Fruit fly (Drosophila melanogaster) whole organism, embryonic: ENCODE measurements around the gene Cyp4ac2.

ENCODE experiments used
- Ada2b ChIP-seq: fragments of 200-800 bp; sonication (Bioruptor generic); IDR thresholded peaks from 2 replicates; pipeline ENCODE4 v1.3.6; 2022; ENCODE audit warnings: missing biosample characterization, missing genetic modification characterization
- Atf3 ChIP-seq: fragments of 200-800 bp; sonication (Bioruptor generic); optimal IDR thresholded peaks from 3 replicates; lab custom pipeline; 2016; ENCODE audit warnings: missing biosample characterization, missing genetic modification characterization
- CG1024 ChIP-seq: fragments of 200-800 bp; sonication (Bioruptor generic); IDR thresholded peaks from 2 replicates; pipeline ENCODE4 v1.3.6; 2022; ENCODE audit warnings: missing biosample characterization, missing genetic modification characterization
- CG10267 ChIP-seq: fragments of 200-800 bp; sonication (Bioruptor generic); optimal IDR thresholded peaks from 2 replicates; lab custom pipeline; 2018; ENCODE audit warnings: missing biosample characterization, mild to moderate bottlenecking, missing genetic modification characterization, moderate library complexity
- CG13424 ChIP-seq: fragments of 200-800 bp; sonication (Bioruptor generic); optimal IDR thresholded peaks from 2 replicates; lab custom pipeline; 2019; ENCODE audit warnings: missing biosample characterization, mild to moderate bottlenecking, missing genetic modification characterization, moderate library complexity
- CG14860 ChIP-seq: fragments of 200-800 bp; sonication (Bioruptor generic); IDR thresholded peaks from 3 replicates; pipeline ENCODE4 v1.3.6; 2022; ENCODE audit warnings: missing biosample characterization, missing genetic modification characterization; ENCODE audit not compliant: partially characterized antibody
- CG14965 ChIP-seq: fragments of 200-800 bp; sonication (Bioruptor generic); optimal IDR thresholded peaks from 2 replicates; lab custom pipeline; 2016; ENCODE audit warnings: missing biosample characterization, missing genetic modification characterization, borderline replicate concordance
- CG1603 ChIP-seq: fragments of 200-800 bp; sonication (Bioruptor generic); optimal IDR thresholded peaks from 2 replicates; lab custom pipeline; 2019; ENCODE audit warnings: missing biosample characterization, mild to moderate bottlenecking, missing genetic modification characterization, moderate library complexity
- CG1647 ChIP-seq: fragments of 200-800 bp; sonication (Bioruptor generic); optimal IDR thresholded peaks from 3 replicates; lab custom pipeline; 2016; ENCODE audit warnings: missing biosample characterization, missing genetic modification characterization
- CG18262 ChIP-seq: fragments of 200-800 bp; optimal IDR thresholded peaks from 3 replicates; lab custom pipeline; 2019; ENCODE audit warnings: missing biosample characterization, mild to moderate bottlenecking, missing genetic modification characterization, moderate library complexity
- CG2120 ChIP-seq: fragments of 200-800 bp; sonication (Bioruptor generic); optimal IDR thresholded peaks from 3 replicates; lab custom pipeline; 2016; ENCODE audit warnings: missing biosample characterization, missing genetic modification characterization
- CG2129 ChIP-seq: fragments of 200-800 bp; sonication (Bioruptor generic); IDR thresholded peaks from 2 replicates; pipeline ENCODE4 v1.3.6; 2022; ENCODE audit warnings: missing biosample characterization, missing genetic modification characterization; ENCODE audit not compliant: partially characterized antibody
- CG3407 ChIP-seq: fragments of 200-800 bp; sonication (Bioruptor generic); optimal IDR thresholded peaks from 2 replicates; lab custom pipeline; 2018; ENCODE audit warnings: missing biosample characterization, mild to moderate bottlenecking, missing genetic modification characterization
- CG4820 ChIP-seq: fragments of 200-800 bp; sonication (Bioruptor generic); optimal IDR thresholded peaks from 3 replicates; lab custom pipeline; 2016; ENCODE audit warnings: missing biosample characterization, missing genetic modification characterization
- CG6689 ChIP-seq: fragments of 200-800 bp; sonication (Bioruptor generic); IDR thresholded peaks from 2 replicates; pipeline ENCODE4 v1.3.6; 2022; ENCODE audit warnings: missing biosample characterization, missing genetic modification characterization
- CG7271 ChIP-seq: fragments of 200-800 bp; sonication (Bioruptor generic); optimal IDR thresholded peaks from 2 replicates; lab custom pipeline; 2018; ENCODE audit warnings: missing biosample characterization, mild to moderate bottlenecking, missing genetic modification characterization, moderate library complexity
- CG7556 ChIP-seq: fragments of 200-800 bp; sonication (Bioruptor generic); optimal IDR thresholded peaks from 2 replicates; lab custom pipeline; 2017; ENCODE audit warnings: missing biosample characterization, mild to moderate bottlenecking, missing genetic modification characterization
- CG7839 ChIP-seq: fragments of 200-800 bp; sonication (Bioruptor generic); optimal IDR thresholded peaks from 3 replicates; lab custom pipeline; 2018; ENCODE audit warnings: missing biosample characterization, mild to moderate bottlenecking, missing genetic modification characterization, moderate library complexity
- CTCF ChIP-seq: fragments of 200-800 bp; sonication (Bioruptor generic); optimal IDR thresholded peaks from 2 replicates; lab custom pipeline; 2017; ENCODE audit warnings: missing biosample characterization, mild to moderate bottlenecking, missing genetic modification characterization, moderate library complexity
- Dfd ChIP-seq, 2 experiments: fragments of >200 bp; optimal IDR thresholded peaks; 2 replicates each; lab custom pipeline; 2017; ENCODE audit warnings: missing biosample characterization in 2 of 2, missing genetic modification characterization in 2 of 2
- Dip2 ChIP-seq: fragments of 200-800 bp; sonication (Bioruptor generic); IDR thresholded peaks from 2 replicates; pipeline ENCODE4 v1.3.6; 2022; ENCODE audit warnings: missing biosample characterization, missing genetic modification characterization
- Gsc ChIP-seq: fragments of 200-800 bp; sonication (Bioruptor generic); IDR thresholded peaks from 2 replicates; pipeline ENCODE4 v1.3.6; 2022; ENCODE audit warnings: missing biosample characterization, missing genetic modification characterization
- Gug ChIP-seq: fragments of 200-800 bp; sonication (Bioruptor generic); IDR thresholded peaks from 4 replicates; pipeline ENCODE4 v1.3.6; 2022; ENCODE audit warnings: missing biosample characterization, missing genetic modification characterization
- H15 ChIP-seq: fragments of 200-800 bp; sonication (Bioruptor generic); IDR thresholded peaks from 3 replicates; pipeline ENCODE4 v1.3.6; 2022; ENCODE audit warnings: missing biosample characterization, missing genetic modification characterization
- H2.0 ChIP-seq: fragments of 200-800 bp; sonication (Bioruptor generic); IDR thresholded peaks from 2 replicates; pipeline ENCODE4 v1.3.6; 2022; ENCODE audit warnings: missing biosample characterization, missing genetic modification characterization
- HLH3B ChIP-seq: fragments of 200-800 bp; sonication (Bioruptor generic); IDR thresholded peaks from 2 replicates; pipeline ENCODE4 v1.3.6; 2022; ENCODE audit warnings: missing biosample characterization, missing genetic modification characterization
- HmgZ ChIP-seq: fragments of 200-800 bp; sonication (Bioruptor generic); optimal IDR thresholded peaks from 2 replicates; lab custom pipeline; 2018; ENCODE audit warnings: missing biosample characterization, mild to moderate bottlenecking, missing genetic modification characterization
- Optix ChIP-seq: fragments of 200-800 bp; sonication (Bioruptor generic); IDR thresholded peaks from 3 replicates; pipeline ENCODE4 v1.3.6; 2022; ENCODE audit warnings: missing biosample characterization, missing genetic modification characterization
- Poxn ChIP-seq: fragments of 200-800 bp; sonication (Bioruptor generic); IDR thresholded peaks from 2 replicates; pipeline ENCODE4 v1.3.6; 2022; ENCODE audit warnings: missing biosample characterization, missing genetic modification characterization
- Sox100B ChIP-seq: fragments of 200-800 bp; sonication (Bioruptor generic); optimal IDR thresholded peaks from 3 replicates; lab custom pipeline; 2018; ENCODE audit warnings: missing biosample characterization, mild to moderate bottlenecking, missing genetic modification characterization
- Xbp1 ChIP-seq: fragments of 200-800 bp; sonication (Bioruptor generic); optimal IDR thresholded peaks from 3 replicates; lab custom pipeline; 2016; ENCODE audit warnings: missing biosample characterization, mild to moderate bottlenecking, missing genetic modification characterization
- ab ChIP-seq: fragments of 200-800 bp; sonication (Bioruptor generic); optimal IDR thresholded peaks from 2 replicates; lab custom pipeline; 2016; ENCODE audit warnings: missing biosample characterization, missing genetic modification characterization
- ara ChIP-seq: fragments of 200-800 bp; sonication (Bioruptor generic); IDR thresholded peaks from 2 replicates; pipeline ENCODE4 v1.3.6; 2022; ENCODE audit warnings: missing biosample characterization, missing genetic modification characterization
- ato ChIP-seq: fragments of 200-800 bp; sonication (Bioruptor generic); IDR thresholded peaks from 2 replicates; pipeline ENCODE4 v1.3.6; 2022; ENCODE audit warnings: missing biosample characterization, missing genetic modification characterization; ENCODE audit not compliant: partially characterized antibody
- bcd ChIP-seq: fragments of 200-800 bp; sonication (Bioruptor generic); optimal IDR thresholded peaks from 2 replicates; lab custom pipeline; 2017; ENCODE audit warnings: missing biosample characterization, mild to moderate bottlenecking, missing genetic modification characterization
- cad ChIP-seq: fragments of >200 bp; optimal IDR thresholded peaks from 2 replicates; lab custom pipeline; 2017; ENCODE audit warnings: missing biosample characterization, missing genetic modification characterization
- chinmo ChIP-seq: fragments of 200-800 bp; sonication (Bioruptor generic); IDR thresholded peaks from 4 replicates; pipeline ENCODE4 v1.3.6; 2022; ENCODE audit warnings: missing biosample characterization, missing genetic modification characterization; ENCODE audit not compliant: partially characterized antibody
- dimm ChIP-seq: fragments of 200-800 bp; sonication (Bioruptor generic); IDR thresholded peaks from 2 replicates; pipeline ENCODE4 v1.3.6; 2022; ENCODE audit warnings: missing biosample characterization, missing genetic modification characterization
- fru ChIP-seq: fragments of >200 bp; optimal IDR thresholded peaks from 2 replicates; lab custom pipeline; 2017
- kah ChIP-seq: fragments of 200-800 bp; sonication (Bioruptor generic); optimal IDR thresholded peaks from 2 replicates; lab custom pipeline; 2018; ENCODE audit warnings: missing biosample characterization, mild to moderate bottlenecking, missing genetic modification characterization
- lab ChIP-seq: fragments of 200-800 bp; sonication (Bioruptor generic); optimal IDR thresholded peaks from 3 replicates; lab custom pipeline; 2017; ENCODE audit warnings: missing biosample characterization, missing genetic modification characterization, mild to moderate bottlenecking, moderate library complexity, missing genetic modification reagents
- lilli ChIP-seq: fragments of 200-800 bp; sonication (Bioruptor generic); optimal IDR thresholded peaks from 3 replicates; lab custom pipeline; 2016; ENCODE audit warnings: missing biosample characterization, missing genetic modification characterization
- luna ChIP-seq: fragments of 200-800 bp; sonication (Bioruptor generic); optimal IDR thresholded peaks from 2 replicates; lab custom pipeline; 2016; ENCODE audit warnings: missing biosample characterization, missing genetic modification characterization
- nom ChIP-seq: fragments of 200-800 bp; sonication (Bioruptor generic); optimal IDR thresholded peaks from 2 replicates; lab custom pipeline; 2017; ENCODE audit warnings: missing biosample characterization, missing genetic modification characterization, mild to moderate bottlenecking, moderate library complexity, missing genetic modification reagents
- peb ChIP-seq: fragments of 200-800 bp; sonication (Bioruptor generic); IDR thresholded peaks from 2 replicates; pipeline ENCODE4 v1.3.6; 2022; ENCODE audit warnings: missing biosample characterization, missing genetic modification characterization
- sd ChIP-seq: fragments of 200-800 bp; sonication (Bioruptor generic); optimal IDR thresholded peaks from 3 replicates; lab custom pipeline; 2018; ENCODE audit warnings: missing biosample characterization, mild to moderate bottlenecking, missing genetic modification characterization, moderate library complexity
- sima ChIP-seq: fragments of 200-800 bp; sonication (Bioruptor generic); optimal IDR thresholded peaks from 2 replicates; lab custom pipeline; 2016; ENCODE audit warnings: missing biosample characterization, missing genetic modification characterization
- stc ChIP-seq: fragments of 200-800 bp; sonication (Bioruptor generic); IDR thresholded peaks from 2 replicates; pipeline ENCODE4 v1.3.6; 2022; ENCODE audit warnings: missing biosample characterization, missing genetic modification characterization
- sug ChIP-seq: fragments of 200-800 bp; optimal IDR thresholded peaks from 2 replicates; lab custom pipeline; 2019; ENCODE audit warnings: missing biosample characterization, mild to moderate bottlenecking, missing genetic modification characterization, moderate library complexity
- tx ChIP-seq: fragments of 200-800 bp; sonication (Bioruptor generic); optimal IDR thresholded peaks from 2 replicates; lab custom pipeline; 2016; ENCODE audit warnings: missing biosample characterization, missing genetic modification characterization
- wdn ChIP-seq: fragments of 200-800 bp; sonication (Bioruptor generic); IDR thresholded peaks from 2 replicates; pipeline ENCODE4 v1.3.6; 2022; ENCODE audit warnings: missing biosample characterization, missing genetic modification characterization

The Cyp4ac2 gene

dm6 chr2L:5298978-5299627 lies 32.9 kb downstream of the Cyp4ac2 start (continued):
- TF ChIP-seq CG1024 (GFP tag; lab: Robert Waterston, UW) (peak; percentile 63), luna (GFP tag; lab: Kevin White, UChicago) (no peak), HLH3B (GFP tag; lab: Robert Waterston, UW) (peak; percentile 86), CG1603 (peak; percentile 75), sug (peak; percentile 83), CG6689 (GFP tag; lab: Robert Waterston, UW) (peak; percentile 81), CG3407 (GFP tag; lab: Kevin White, UChicago) (peak; percentile 85), Atf3 (GFP tag; lab: Kevin White, UChicago) (peak; percentile 49), Poxn (GFP tag; lab: Robert Waterston, UW) (no peak), sima (no peak), Gsc (GFP tag; lab: Robert Waterston, UW) (peak; percentile 20; the same call in 1 of the 2 replicates), sd (peak; percentile 42), Xbp1 (peak; percentile 76), CG14965 (GFP tag; lab: Kevin White, UChicago) (no peak), CG4820 (GFP tag; lab: Kevin White, UChicago) (peak; percentile 70), CG10267 (peak; percentile 77), kah (GFP tag; lab: Kevin White, UChicago) (peak; percentile 71), Dfd (GFP tag; optimal IDR thresholded peaks at IDR 0.05; lab: Kevin White, UChicago) (no peak), CG1647 (GFP tag; lab: Kevin White, UChicago) (peak; percentile 20), bcd (GFP tag; lab: Kevin White, UChicago) (peak; percentile 76), chinmo (GFP tag; lab: Robert Waterston, UW) (no peak), Dip2 (no peak), tx (no peak), ato (GFP tag; lab: Robert Waterston, UW) (no peak), CG2129 (no peak), cad (GFP tag; lab: Kevin White, UChicago) (no peak), stc (GFP tag; lab: Robert Waterston, UW) (peak; percentile 78), CG7556 (GFP tag; lab: Kevin White, UChicago) (peak; percentile 84), CTCF (peak; percentile 43), CG18262 (peak; percentile 90), ara (peak; percentile 80), Sox100B (GFP tag; lab: Kevin White, UChicago) (peak; percentile 88), CG7271 (no peak), CG2120 (GFP tag; lab: Kevin White, UChicago) (peak; percentile 79), lilli (GFP tag; lab: Kevin White, UChicago) (peak; percentile 86), nom (GFP tag; lab: Kevin White, UChicago) (no peak), wdn (GFP tag; lab: Robert Waterston, UW) (0 out of 2 replicates have a peak, but pooled peaks have one; percentile 31), H15 (GFP tag; lab: Robert Waterston, UW) (0 out of 3 replicates have a peak, but pooled peaks have one; percentile 39), CG7839 (tag; lab: Kevin White, UChicago) (peak; percentile 91), CG13424 (tag; lab: Kevin White, UChicago) (peak; percentile 94), Ada2b (GFP tag; lab: Robert Waterston, UW) (peak; percentile 65), fru (lab: Kevin White, UChicago) (no peak), H2.0 (GFP tag; lab: Robert Waterston, UW) (peak; percentile 61), HmgZ (tag; lab: Kevin White, UChicago) (peak; percentile 64), ab (GFP tag; lab: Kevin White, UChicago) (peak; percentile 13), dimm (GFP tag; lab: Robert Waterston, UW) (peak; percentile 76), Optix (GFP tag; lab: Robert Waterston, UW) (peak; percentile 68; the same call in 2 of the 3 replicates), Gug (peak; percentile 43; the same call in 3 of the 4 replicates), lab (GFP tag; lab: Kevin White, UChicago) (peak; percentile 81), CG14860 (no peak), peb (peak; percentile 70)
